Fruit fly (Drosophila melanogaster): Measurements from ENCODE around the gene Vps60.

DNA sequence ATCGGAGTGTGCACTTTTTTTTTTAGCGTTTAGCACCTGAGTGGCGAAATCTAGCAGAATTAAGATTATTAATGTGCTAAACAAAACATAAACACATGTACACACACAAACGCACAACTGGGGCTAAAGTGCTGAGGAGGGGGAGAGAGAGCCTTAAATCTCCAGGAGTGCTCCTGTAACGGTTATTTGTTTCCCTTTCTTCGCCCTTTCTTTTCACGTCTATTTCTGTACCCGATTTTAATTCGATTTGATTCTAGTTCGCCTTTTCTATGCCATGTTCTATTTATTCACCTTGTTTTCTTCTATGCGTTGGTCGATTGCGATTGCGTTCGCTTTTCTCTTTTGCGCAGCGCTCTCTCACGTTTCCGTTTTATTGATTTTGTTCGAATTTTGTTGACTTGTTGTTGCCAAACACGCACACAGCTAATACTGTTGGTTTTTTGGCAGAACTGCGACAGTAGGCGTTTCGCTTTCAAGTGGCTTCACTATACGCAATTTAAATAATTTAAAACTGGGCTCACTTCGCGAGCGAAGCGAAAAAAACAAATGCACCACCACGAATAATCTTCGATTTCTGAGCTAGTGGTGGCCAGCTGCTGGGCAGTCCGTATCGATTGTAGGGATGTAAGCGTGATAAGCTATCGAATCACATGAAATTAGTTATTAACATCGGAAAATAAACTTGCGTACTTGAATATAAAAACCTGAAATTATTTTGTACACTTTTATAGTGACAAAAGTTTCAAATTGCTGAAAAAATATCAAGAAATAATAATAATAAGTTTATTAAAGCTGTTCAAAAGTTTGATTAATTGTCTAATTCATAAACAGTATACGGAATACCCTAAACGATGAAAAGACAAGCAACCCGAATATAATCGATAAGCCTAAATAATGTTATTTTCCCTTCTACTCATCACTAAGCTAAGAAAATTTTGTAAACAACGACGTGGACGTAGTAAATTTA, 32.6 kb upstream of the Vps60 start, which contains the start of the genes Krn, Ndfip and CG7484:
- TF ChIP-seq Hr39 (GFP tag; optimal IDR thresholded peaks at IDR 0.05): peak; percentile 86
- peak; percentile 59 for TF ChIP-seq Lpt (GFP tag; optimal IDR thresholded peaks at IDR 0.05)
- peak; percentile 81 for TF ChIP-seq acj6 (GFP tag; optimal IDR thresholded peaks at IDR 0.05)
- TF ChIP-seq Eip75B (GFP tag; optimal IDR thresholded peaks at IDR 0.05): peak; percentile 78
- TF ChIP-seq Ets21C (GFP tag; optimal IDR thresholded peaks at IDR 0.05): peak; percentile 78
- TF ChIP-seq CG9139 (GFP tag; optimal IDR thresholded peaks at IDR 0.05): no peak
- TF ChIP-seq CG3919 (GFP tag; optimal IDR thresholded peaks at IDR 0.05): peak; percentile 83
- TF ChIP-seq Eip93F (GFP tag; optimal IDR thresholded peaks at IDR 0.05): peak; percentile 69
- TF ChIP-seq CG16779 (tag; optimal IDR thresholded peaks at IDR 0.05): peak; percentile 32
- TF ChIP-seq CG1621 (tag; optimal IDR thresholded peaks at IDR 0.05): peak; percentile 54
